Worm (Caenorhabditis elegans) whole organism, late embryonic: Measurements from ENCODE around the gene F57G8.7.

Experiments used
- T23F11.4 ChIP-seq: fragments of 200-800 bp; sonication (Bioruptor generic); optimal IDR thresholded peaks from 2 replicates; lab custom pipeline; 2018; ENCODE audit warnings: mild to moderate bottlenecking, missing genetic modification characterization, missing compliant biosample characterization
- ceh-18 ChIP-seq: sonication (generic microtip); optimal IDR thresholded peaks from 2 replicates; lab custom pipeline; 2016; ENCODE audit warnings: missing genetic modification characterization, missing compliant biosample characterization
- ceh-48 ChIP-seq: sonication (generic microtip); optimal IDR thresholded peaks from 2 replicates; lab custom pipeline; 2016; ENCODE audit warnings: missing genetic modification characterization, inconsistent platforms, missing compliant biosample characterization
- ceh-9 ChIP-seq: sonication (generic microtip); optimal IDR thresholded peaks from 2 replicates; lab custom pipeline; 2016; ENCODE audit warnings: mild to moderate bottlenecking, missing genetic modification characterization, inconsistent platforms, missing compliant biosample characterization
- dve-1 ChIP-seq: sonication (generic microtip); optimal IDR thresholded peaks from 2 replicates; lab custom pipeline; 2017; ENCODE audit warnings: antibody characterized with exemption, mild to moderate bottlenecking, missing genetic modification characterization, missing compliant biosample characterization
- elt-2 ChIP-seq: sonication (generic microtip); optimal IDR thresholded peaks from 2 replicates; lab custom pipeline; 2016; ENCODE audit warnings: missing genetic modification reagents, missing genetic modification characterization, missing compliant biosample characterization
- hlh-30 ChIP-seq: sonication (generic microtip); optimal IDR thresholded peaks from 2 replicates; lab custom pipeline; 2017; ENCODE audit warnings: antibody characterized with exemption, missing genetic modification characterization, missing compliant biosample characterization; ENCODE audit not compliant: insufficient read depth
- nhr-11 ChIP-seq: fragments of 150-350 bp; optimal IDR thresholded peaks from 2 replicates; lab custom pipeline; 2014; ENCODE audit warnings: missing biosample characterization, missing genetic modification characterization
- pqm-1 ChIP-seq: sonication (generic microtip); optimal IDR thresholded peaks from 2 replicates; lab custom pipeline; 2016; ENCODE audit warnings: missing genetic modification characterization, missing compliant biosample characterization
- syd-9 ChIP-seq: sonication (generic microtip); optimal IDR thresholded peaks from 2 replicates; lab custom pipeline; 2016; ENCODE audit warnings: mild to moderate bottlenecking, missing genetic modification characterization, moderate library complexity, missing compliant biosample characterization

ce11 chrV:16299834-16300233, 29.1 kb upstream of the F57G8.7 start:
- TF ChIP-seq nhr-11 (no peak), ceh-9 (tag; lab: Kevin White, UChicago) (no peak), ceh-18 (no peak), dve-1 (tag; lab: Kevin White, UChicago) (no peak), hlh-30 (no peak), elt-2 (no peak), ceh-48 (tag; lab: Kevin White, UChicago) (no peak), pqm-1 (tag; lab: Kevin White, UChicago) (no peak), syd-9 (tag; lab: Kevin White, UChicago) (no peak), T23F11.4 (GFP tag; lab: Kevin White, UChicago) (no peak)
